Worm (Caenorhabditis elegans) whole organism, L4/young adult: ENCODE data around the gene T05C1.3.

Experiments
- W03F9.2 ChIP-seq: fragments of 150-350 bp; optimal IDR thresholded peaks from 2 replicates; lab custom pipeline; 2014; ENCODE audit warnings: missing biosample characterization, missing genetic modification characterization
- dao-5 ChIP-seq: sonication (generic microtip); optimal IDR thresholded peaks from 2 replicates; lab custom pipeline; 2016; ENCODE audit warnings: missing genotype, missing genetic modification characterization, moderate library complexity, missing compliant biosample characterization
- him-1 ChIP-seq: sonication (generic microtip); optimal IDR thresholded peaks from 2 replicates; lab custom pipeline; 2016; ENCODE audit warnings: missing genotype, missing genetic modification reagents, missing genetic modification characterization, missing compliant biosample characterization

DNA sequence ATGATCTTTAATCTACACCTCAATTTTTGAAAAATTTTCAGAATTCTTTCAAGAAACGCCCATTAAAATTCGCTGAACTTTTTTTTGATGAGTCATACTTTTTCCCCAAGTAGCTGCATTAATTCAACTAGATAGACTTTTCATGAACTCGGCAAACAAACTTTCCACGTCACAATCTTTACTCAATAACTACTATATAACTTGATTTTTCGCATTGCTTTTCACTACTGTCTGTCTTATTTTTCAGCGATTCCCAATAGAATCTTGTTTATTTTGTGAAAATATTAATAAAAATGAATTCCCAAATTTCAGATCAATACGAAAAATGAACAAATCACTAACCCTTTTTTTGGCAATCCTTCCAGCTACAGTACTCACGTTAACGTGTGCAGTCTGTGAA, 10.9 kb downstream of the T05C1.3 start, which contains the start of gene T05C1.1:
- TF ChIP-seq him-1 (tag; lab: Kevin White, UChicago) (no peak), dao-5 (tag; lab: Kevin White, UChicago) (no peak), W03F9.2 (tag; lab: Kevin White, UChicago) (no peak)
